Worm (Caenorhabditis elegans) whole organism, young adult: Measurements from ENCODE around the gene F07C6.4.

Experiments
- C06A6.2 ChIP-seq: fragments of 200-800 bp; sonication (Bioruptor generic); conservative IDR thresholded peaks from 2 replicates; pipeline ENCODE4 v1.3.6; 2022; ENCODE audit warnings: missing genetic modification characterization, missing compliant biosample characterization
- C17E4.6 ChIP-seq: fragments of 200-800 bp; sonication (Bioruptor generic); IDR thresholded peaks from 2 replicates; pipeline ENCODE4 v1.3.6; 2022; ENCODE audit warnings: missing genetic modification reagents, missing genetic modification characterization, missing compliant biosample characterization
- F33H1.4 ChIP-seq: fragments of 200-800 bp; sonication (Bioruptor generic); IDR thresholded peaks from 2 replicates; pipeline ENCODE4 v1.3.6; 2022; ENCODE audit warnings: missing genetic modification reagents, missing genetic modification characterization, missing compliant biosample characterization
- F37B4.10 ChIP-seq: fragments of 200-800 bp; sonication (Bioruptor generic); IDR thresholded peaks from 2 replicates; pipeline ENCODE4 v1.3.6; 2022; ENCODE audit warnings: missing genetic modification characterization, missing compliant biosample characterization
- F39B2.1 ChIP-seq: fragments of 200-800 bp; sonication (Bioruptor generic); IDR thresholded peaks from 2 replicates; pipeline ENCODE4 v1.3.6; 2022; ENCODE audit warnings: missing genetic modification reagents, missing genetic modification characterization, missing compliant biosample characterization
- F49E8.2 ChIP-seq: sonication (generic microtip); optimal IDR thresholded peaks from 3 replicates; lab custom pipeline; 2017; ENCODE audit warnings: missing genetic modification characterization, mild to moderate bottlenecking, missing compliant biosample characterization, antibody characterized with exemption, moderate library complexity; ENCODE audit not compliant: insufficient read depth
- F55B11.4 ChIP-seq: sonication (generic microtip); optimal IDR thresholded peaks from 2 replicates; lab custom pipeline; 2016; ENCODE audit warnings: missing compliant biosample characterization, missing genetic modification characterization, borderline replicate concordance; ENCODE audit not compliant: insufficient read depth
- Y67H2A.10 ChIP-seq: fragments of 200-800 bp; sonication (Bioruptor generic); conservative IDR thresholded peaks from 2 replicates; pipeline ENCODE4 v1.3.6; 2022; ENCODE audit warnings: missing genetic modification reagents, missing genetic modification characterization, missing compliant biosample characterization
- aptf-2 ChIP-seq: fragments of 200-800 bp; sonication (Bioruptor generic); conservative IDR thresholded peaks from 2 replicates; pipeline ENCODE4 v1.3.6; 2022; ENCODE audit warnings: missing genetic modification reagents, missing genetic modification characterization, missing compliant biosample characterization
- attf-5 ChIP-seq: fragments of 200-800 bp; sonication (Bioruptor generic); optimal IDR thresholded peaks from 2 replicates; lab custom pipeline; 2018; ENCODE audit warnings: mild to moderate bottlenecking, missing genetic modification characterization, missing compliant biosample characterization
- bed-1 ChIP-seq: fragments of 200-800 bp; sonication (Bioruptor generic); IDR thresholded peaks from 2 replicates; pipeline ENCODE4 v1.3.6; 2022; ENCODE audit warnings: missing genetic modification reagents, missing genetic modification characterization, missing compliant biosample characterization
- cebp-1 ChIP-seq, 2 experiments: fragments of 200-800 bp in 1 of 2; sonication (Bioruptor generic) in 1 of 2; sonication (generic microtip) in 1 of 2; IDR thresholded peaks in 1 of 2; optimal IDR thresholded peaks in 1 of 2; 2 replicates each; pipeline versions ENCODE4 v1.3.6 to Lab custom; 2017 to 2022; ENCODE audit warnings: missing compliant biosample characterization in 2 of 2, missing genetic modification characterization in 2 of 2, mild to moderate bottlenecking in 1 of 2, missing genetic modification reagents in 1 of 2, moderate library complexity in 1 of 2
- ceh-100 ChIP-seq: fragments of 200-800 bp; sonication (Bioruptor generic); IDR thresholded peaks from 2 replicates; pipeline ENCODE4 v1.3.6; 2022; ENCODE audit warnings: missing genetic modification reagents, missing genetic modification characterization, missing compliant biosample characterization
- ceh-40 ChIP-seq: fragments of 200-800 bp; sonication (Bioruptor generic); IDR thresholded peaks from 2 replicates; pipeline ENCODE4 v1.3.6; 2022; ENCODE audit warnings: missing genetic modification characterization, missing compliant biosample characterization
- die-1 ChIP-seq: sonication (generic microtip); optimal IDR thresholded peaks from 2 replicates; lab custom pipeline; 2016; ENCODE audit warnings: missing genotype, mild to moderate bottlenecking, missing genetic modification characterization, missing compliant biosample characterization
- dpl-1 ChIP-seq: fragments of 150-350 bp; optimal IDR thresholded peaks from 2 replicates; lab custom pipeline; 2014; ENCODE audit warnings: missing biosample characterization, missing genetic modification reagents, missing genetic modification characterization
- efl-1 ChIP-seq: fragments of 150-350 bp; optimal IDR thresholded peaks from 2 replicates; lab custom pipeline; 2014; ENCODE audit warnings: missing biosample characterization, missing genetic modification reagents, missing genetic modification characterization
- egrh-3 ChIP-seq: fragments of 200-800 bp; sonication (Bioruptor generic); IDR thresholded peaks from 2 replicates; pipeline ENCODE4 v1.3.6; 2022; ENCODE audit warnings: missing genetic modification reagents, missing genetic modification characterization, missing compliant biosample characterization
- him-1 ChIP-seq: sonication (generic microtip); optimal IDR thresholded peaks from 2 replicates; lab custom pipeline; 2016; ENCODE audit warnings: missing genotype, missing genetic modification reagents, missing genetic modification characterization, missing compliant biosample characterization
- hlh-12 ChIP-seq: sonication (generic microtip); optimal IDR thresholded peaks from 2 replicates; lab custom pipeline; 2016; ENCODE audit warnings: missing genetic modification characterization, missing compliant biosample characterization
- hmg-1.2 ChIP-seq: fragments of 200-800 bp; sonication (Bioruptor generic); IDR thresholded peaks from 2 replicates; pipeline ENCODE4 v1.3.6; 2022; ENCODE audit warnings: missing genetic modification reagents, missing genetic modification characterization, missing compliant biosample characterization
- hrde-1 ChIP-seq: sonication (generic microtip); optimal IDR thresholded peaks from 2 replicates; lab custom pipeline; 2016; ENCODE audit warnings: missing genetic modification characterization, mild to moderate bottlenecking, missing compliant biosample characterization, moderate library complexity, missing genotype, missing genetic modification reagents, borderline replicate concordance
- lir-1 ChIP-seq: fragments of 200-800 bp; sonication (Bioruptor generic); conservative IDR thresholded peaks from 2 replicates; pipeline ENCODE4 v1.3.6; 2022; ENCODE audit warnings: missing genetic modification reagents, missing genetic modification characterization, missing compliant biosample characterization
- lsy-27 ChIP-seq: sonication (generic microtip); optimal IDR thresholded peaks from 2 replicates; lab custom pipeline; 2017; ENCODE audit warnings: missing genetic modification characterization, mild to moderate bottlenecking, missing compliant biosample characterization, antibody characterized with exemption, missing genotype, borderline replicate concordance; ENCODE audit not compliant: insufficient read depth
- mxl-1 ChIP-seq: sonication (generic microtip); optimal IDR thresholded peaks from 2 replicates; lab custom pipeline; 2016; ENCODE audit warnings: missing genetic modification characterization, missing compliant biosample characterization
- nfya-1 ChIP-seq: sonication (generic microtip); optimal IDR thresholded peaks from 2 replicates; lab custom pipeline; 2017; ENCODE audit warnings: antibody characterized with exemption, missing compliant biosample characterization, missing genetic modification characterization, borderline replicate concordance; ENCODE audit not compliant: insufficient read depth
- nhr-120 ChIP-seq: fragments of 200-800 bp; sonication (Bioruptor generic); IDR thresholded peaks from 2 replicates; pipeline ENCODE4 v1.3.6; 2022; ENCODE audit warnings: missing genetic modification characterization, missing compliant biosample characterization
- nhr-179 ChIP-seq: sonication (generic microtip); optimal IDR thresholded peaks from 2 replicates; lab custom pipeline; 2016; ENCODE audit warnings: mild to moderate bottlenecking, missing genetic modification characterization, missing compliant biosample characterization
- sdz-38 ChIP-seq: sonication (generic microtip); optimal IDR thresholded peaks from 2 replicates; lab custom pipeline; 2016; ENCODE audit warnings: missing genotype, missing genetic modification characterization, missing compliant biosample characterization
- sea-2 ChIP-seq: fragments of 200-800 bp; sonication (Bioruptor generic); IDR thresholded peaks from 2 replicates; pipeline ENCODE4 v1.3.6; 2022; ENCODE audit warnings: missing genetic modification characterization, missing compliant biosample characterization
- snpc-1.1 ChIP-seq: sonication (generic microtip); optimal IDR thresholded peaks from 2 replicates; lab custom pipeline; 2017; ENCODE audit warnings: missing genetic modification characterization, mild to moderate bottlenecking, missing compliant biosample characterization, antibody characterized with exemption, moderate library complexity, missing genotype, missing genetic modification reagents; ENCODE audit not compliant: insufficient read depth
- snpc-4 ChIP-seq, 5 experiments: fragments of 150-350 bp in 1 of 5; sonication (generic microtip) in 4 of 5; optimal IDR thresholded peaks; 2 replicates each; lab custom pipeline; 2014 to 2018; ENCODE audit warnings: missing genetic modification characterization in 5 of 5, missing biosample characterization in 3 of 5, antibody characterized with exemption in 2 of 5, mild to moderate bottlenecking in 2 of 5, missing compliant biosample characterization in 2 of 5, missing genotype in 2 of 5, moderate library complexity in 2 of 5, missing genetic modification reagents in 1 of 5
- somi-1 ChIP-seq: fragments of 200-800 bp; sonication (Bioruptor generic); optimal IDR thresholded peaks from 2 replicates; lab custom pipeline; 2018; ENCODE audit warnings: mild to moderate bottlenecking, missing genetic modification characterization, missing compliant biosample characterization
- tbp1 ChIP-seq: fragments of 200-800 bp; sonication (Bioruptor generic); optimal IDR thresholded peaks from 2 replicates; lab custom pipeline; 2018; ENCODE audit warnings: mild to moderate bottlenecking, missing genetic modification characterization, missing compliant biosample characterization
- zfh-2 ChIP-seq: fragments of 200-800 bp; sonication (Bioruptor generic); conservative IDR thresholded peaks from 2 replicates; pipeline ENCODE4 v1.3.6; 2022; ENCODE audit warnings: missing genetic modification reagents, missing genetic modification characterization, missing compliant biosample characterization
- zim-3 ChIP-seq: sonication (generic microtip); optimal IDR thresholded peaks from 2 replicates; lab custom pipeline; 2017; ENCODE audit warnings: mild to moderate bottlenecking, missing genetic modification characterization, moderate library complexity, missing compliant biosample characterization
- ztf-26 ChIP-seq: sonication (generic microtip); optimal IDR thresholded peaks from 2 replicates; lab custom pipeline; 2017; ENCODE audit warnings: missing genetic modification characterization, missing compliant biosample characterization
- ztf-28 ChIP-seq: fragments of 200-800 bp; sonication (Bioruptor generic); IDR thresholded peaks from 2 replicates; pipeline ENCODE4 v1.3.6; 2022; ENCODE audit warnings: missing genetic modification reagents, missing genetic modification characterization, missing compliant biosample characterization
- ztf-3 ChIP-seq: fragments of 200-800 bp; sonication (Bioruptor generic); optimal IDR thresholded peaks from 2 replicates; lab custom pipeline; 2018; ENCODE audit warnings: mild to moderate bottlenecking, missing genetic modification characterization, missing compliant biosample characterization

Gene F07C6.4

ce11 chrIV:12833698-12834416 is 28.1 kb downstream of the F07C6.4 start (continued):
- TF ChIP-seq C06A6.2 (GFP tag; lab: Robert Waterston, UW) (no peak), nhr-179 (tag; lab: Kevin White, UChicago) (no peak), somi-1 (no peak), snpc-4 (GFP tag; optimal IDR thresholded peaks at IDR 0.05; lab: Kevin White, UChicago) (no peak), snpc-4 (tag; optimal IDR thresholded peaks at IDR 0.05; lab: Kevin White, UChicago) (peak in 2 of 4 experiments; percentile 2 to 38), C17E4.6 (GFP tag; lab: Robert Waterston, UW) (no peak), efl-1 (no peak), ztf-28 (GFP tag; lab: Robert Waterston, UW) (no peak), snpc-1.1 (tag; lab: Kevin White, UChicago) (no peak), lsy-27 (no peak), ceh-100 (no peak), ceh-40 (GFP tag; lab: Robert Waterston, UW) (no peak), aptf-2 (GFP tag; lab: Robert Waterston, UW) (no peak), attf-5 (peak; percentile 41), F33H1.4 (GFP tag; lab: Robert Waterston, UW) (no peak), hrde-1 (tag; lab: Kevin White, UChicago) (no peak), F37B4.10 (no peak), F55B11.4 (tag; lab: Kevin White, UChicago) (no peak), sdz-38 (tag; lab: Kevin White, UChicago) (no peak), nfya-1 (no peak), Y67H2A.10 (GFP tag; lab: Robert Waterston, UW) (no peak), hlh-12 (tag; lab: Kevin White, UChicago) (no peak), him-1 (tag; lab: Kevin White, UChicago) (no peak), cebp-1 (GFP tag; IDR thresholded peaks at IDR 0.05; lab: Robert Waterston, UW) (no peak), cebp-1 (tag; optimal IDR thresholded peaks at IDR 0.05; lab: Kevin White, UChicago) (peak; percentile 50), bed-1 (no peak), nhr-120 (no peak), lir-1 (no peak), zfh-2 (GFP tag; lab: Robert Waterston, UW) (peak; percentile 91), zim-3 (tag; lab: Kevin White, UChicago) (no peak), ztf-26 (tag; lab: Kevin White, UChicago) (peak; percentile 3), sea-2 (GFP tag; lab: Robert Waterston, UW) (no peak), mxl-1 (tag; lab: Kevin White, UChicago) (no peak), F49E8.2 (tag; lab: Kevin White, UChicago) (no peak), dpl-1 (GFP tag; lab: Kevin White, UChicago) (no peak), die-1 (tag; lab: Kevin White, UChicago) (no peak), tbp1 (GFP tag; lab: Kevin White, UChicago) (peak; percentile 14), egrh-3 (no peak), F39B2.1 (GFP tag; lab: Robert Waterston, UW) (no peak)

ce11 chrIV:12834417-12834731 is 28.6 kb downstream of the F07C6.4 start:
- TF ChIP-seq ztf-3 (GFP tag; lab: Kevin White, UChicago), result no peak
- peak; percentile 67; the same call in 1 of the 2 replicates for TF ChIP-seq hmg-1.2 (GFP tag; lab: Robert Waterston, UW)
